Worm (Caenorhabditis elegans) whole organism, young adult: Measurements from ENCODE around the gene srr-1.

ENCODE experiments used
- D2030.7 ChIP-seq: fragments of 200-800 bp; sonication (Bioruptor generic); IDR thresholded peaks from 2 replicates; pipeline ENCODE4 v1.3.6; 2022; ENCODE audit warnings: missing genetic modification reagents, missing genetic modification characterization, missing compliant biosample characterization
- F49E8.2 ChIP-seq: sonication (generic microtip); optimal IDR thresholded peaks from 3 replicates; lab custom pipeline; 2017; ENCODE audit warnings: missing genetic modification characterization, mild to moderate bottlenecking, missing compliant biosample characterization, antibody characterized with exemption, moderate library complexity; ENCODE audit not compliant: insufficient read depth
- cebp-1 ChIP-seq, 2 experiments: fragments of 200-800 bp in 1 of 2; sonication (Bioruptor generic) in 1 of 2; sonication (generic microtip) in 1 of 2; IDR thresholded peaks in 1 of 2; optimal IDR thresholded peaks in 1 of 2; 2 replicates each; pipeline versions ENCODE4 v1.3.6 to Lab custom; 2017 to 2022; ENCODE audit warnings: missing compliant biosample characterization in 2 of 2, missing genetic modification characterization in 2 of 2, mild to moderate bottlenecking in 1 of 2, missing genetic modification reagents in 1 of 2, moderate library complexity in 1 of 2
- ztf-18 ChIP-seq: sonication (generic microtip); optimal IDR thresholded peaks from 2 replicates; lab custom pipeline; 2016; ENCODE audit warnings: missing genotype, mild to moderate bottlenecking, missing genetic modification characterization, missing compliant biosample characterization

DNA sequence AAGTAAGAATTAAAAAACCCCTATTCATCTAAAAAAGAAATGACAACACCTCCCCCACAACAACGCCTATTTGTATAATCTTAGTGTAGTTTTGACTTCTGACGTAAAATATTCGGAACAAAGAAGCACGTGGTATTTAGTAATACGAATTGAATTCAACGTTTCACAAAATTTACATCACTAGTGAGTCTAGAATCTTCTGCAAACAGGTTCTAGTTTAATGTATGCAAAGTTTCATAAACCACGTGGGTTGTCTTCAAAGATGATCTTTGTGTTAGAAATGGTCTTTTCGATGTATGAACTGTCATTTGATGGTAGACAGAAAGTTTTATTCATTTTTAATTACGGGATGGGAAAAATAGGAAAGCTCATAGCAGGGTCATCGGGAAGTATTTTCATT, 19.6 kb upstream of the srr-1 start:
- TF ChIP-seq cebp-1 (GFP tag; IDR thresholded peaks at IDR 0.05; lab: Robert Waterston, UW), result no peak
- TF ChIP-seq cebp-1 (tag; optimal IDR thresholded peaks at IDR 0.05; lab: Kevin White, UChicago), result no peak
- TF ChIP-seq ztf-18 (tag; lab: Kevin White, UChicago), result no peak
- TF ChIP-seq D2030.7 (GFP tag; lab: Robert Waterston, UW), result no peak
- TF ChIP-seq F49E8.2 (tag; lab: Kevin White, UChicago), result no peak
